Fruit fly (Drosophila melanogaster): ENCODE data around the gene Vps13D.

Vps13D gene

dm6 chr3L:12778616-12779015 is 23.8 kb downstream of the Vps13D start, which contains the start of gene CG32106:
CG32106 (minus strand) TSS chr3L:12778716.
- no peak for TF ChIP-seq CG11617 (GFP tag; optimal IDR thresholded peaks at IDR 0.05)
- TF ChIP-seq Mnt (GFP tag; optimal IDR thresholded peaks at IDR 0.05) = no peak
- TF ChIP-seq tj (GFP tag; optimal IDR thresholded peaks at IDR 0.05) = no peak
- TF ChIP-seq CG33017 (tag; optimal IDR thresholded peaks at IDR 0.05) = no peak
- no peak for TF ChIP-seq CG7101 (tag; optimal IDR thresholded peaks at IDR 0.05)
- TF ChIP-seq Clk (GFP tag; optimal IDR thresholded peaks at IDR 0.05) = no peak
- no peak for TF ChIP-seq cnc (optimal IDR thresholded peaks at IDR 0.05)
- TF ChIP-seq CG5204 (GFP tag; optimal IDR thresholded peaks at IDR 0.05) = no peak
- TF ChIP-seq Hr96 (GFP tag; optimal IDR thresholded peaks at IDR 0.05) = no peak
- no peak for TF ChIP-seq bab1 (GFP tag; optimal IDR thresholded peaks at IDR 0.05)
- no peak for TF ChIP-seq CG1620 (GFP tag; optimal IDR thresholded peaks at IDR 0.05)
- no peak for TF ChIP-seq kay (GFP tag; ENCODE audit: borderline replicate concordance)
- no peak for TF ChIP-seq Crg-1 (GFP tag; optimal IDR thresholded peaks at IDR 0.05)

- no peak for TF ChIP-seq ovo (GFP tag; optimal IDR thresholded peaks at IDR 0.05)
These were observed 26.1 kb downstream of the Vps13D start, which contains the start of the genes CG10969 and CG17666 for dm6 chr3L:12780997-12781396. CG10969 (minus strand) TSS chr3L:12781097. CG17666 (plus strand) TSS chr3L:12781325.

dm6 chr3L:12789875-12790373 is 35.1 kb downstream of the Vps13D start, which contains the start of gene CG42709:
CG42709 (plus strand) TSS chr3L:12790192.
- peak; percentile 83 for TF ChIP-seq tj (GFP tag; optimal IDR thresholded peaks at IDR 0.05)
- peak; percentile 34 for TF ChIP-seq Mnt (GFP tag; optimal IDR thresholded peaks at IDR 0.05)
- TF ChIP-seq CG14711 (tag; optimal IDR thresholded peaks at IDR 0.05) = no peak
- TF ChIP-seq CG11617 (GFP tag; optimal IDR thresholded peaks at IDR 0.05) = no peak
- TF ChIP-seq bab1 (GFP tag; optimal IDR thresholded peaks at IDR 0.05) = peak; percentile 20
- peak; percentile 55 for TF ChIP-seq CG12768 (GFP tag; optimal IDR thresholded peaks at IDR 0.05)
- peak; percentile 48 for TF ChIP-seq cic (GFP tag; optimal IDR thresholded peaks at IDR 0.05)
- peak; percentile 80 to 82 for TF ChIP-seq cnc (optimal IDR thresholded peaks at IDR 0.05)
- TF ChIP-seq CG7045 (GFP tag; optimal IDR thresholded peaks at IDR 0.05) = no peak
- peak; percentile 91 for TF ChIP-seq kay (GFP tag; ENCODE audit: borderline replicate concordance)

- TF ChIP-seq toe (GFP tag; optimal IDR thresholded peaks at IDR 0.05) (no peak), cnc (optimal IDR thresholded peaks at IDR 0.05) (no peak), CG1620 (GFP tag; optimal IDR thresholded peaks at IDR 0.05) (no peak), kay (GFP tag; ENCODE audit: borderline replicate concordance) (peak; percentile 74), CG7101 (tag; optimal IDR thresholded peaks at IDR 0.05) (no peak), CG14711 (tag; optimal IDR thresholded peaks at IDR 0.05) (no peak), CG7045 (GFP tag; optimal IDR thresholded peaks at IDR 0.05) (no peak)
These were observed 36.2 kb downstream of the Vps13D start for dm6 chr3L:12790783-12791678.

- TF ChIP-seq pad (GFP tag; optimal IDR thresholded peaks at IDR 0.05) (no peak), toe (GFP tag; optimal IDR thresholded peaks at IDR 0.05) (no peak), CG14711 (tag; optimal IDR thresholded peaks at IDR 0.05) (no peak), CG12768 (GFP tag; optimal IDR thresholded peaks at IDR 0.05) (no peak), CG7101 (tag; optimal IDR thresholded peaks at IDR 0.05) (no peak), cic (GFP tag; optimal IDR thresholded peaks at IDR 0.05) (no peak), CG7045 (GFP tag; optimal IDR thresholded peaks at IDR 0.05) (no peak), ovo (GFP tag; optimal IDR thresholded peaks at IDR 0.05) (no peak), Mnt (GFP tag; optimal IDR thresholded peaks at IDR 0.05) (no peak), CG11617 (GFP tag; optimal IDR thresholded peaks at IDR 0.05) (no peak), CG33017 (tag; optimal IDR thresholded peaks at IDR 0.05) (no peak), Crg-1 (GFP tag; optimal IDR thresholded peaks at IDR 0.05) (no peak), kay (GFP tag; ENCODE audit: borderline replicate concordance) (no peak), CG5204 (GFP tag; optimal IDR thresholded peaks at IDR 0.05) (no peak), Clk (GFP tag; optimal IDR thresholded peaks at IDR 0.05) (no peak), cnc (optimal IDR thresholded peaks at IDR 0.05) (no peak), Hr96 (GFP tag; optimal IDR thresholded peaks at IDR 0.05) (no peak)
These were observed 36.9 kb downstream of the Vps13D start for dm6 chr3L:12791679-12792229.

- TF ChIP-seq CG7101 (tag; optimal IDR thresholded peaks at IDR 0.05) (peak; percentile 32), toe (GFP tag; optimal IDR thresholded peaks at IDR 0.05) (no peak), tj (GFP tag; optimal IDR thresholded peaks at IDR 0.05) (peak; percentile 10), CG33017 (tag; optimal IDR thresholded peaks at IDR 0.05) (peak; percentile 40), kay (GFP tag; ENCODE audit: borderline replicate concordance) (peak; percentile 71), CG14711 (tag; optimal IDR thresholded peaks at IDR 0.05) (peak; percentile 40)
These were observed 38.1 kb downstream of the Vps13D start for dm6 chr3L:12792933-12793448.

All from whole organism, adult.